Worm (Caenorhabditis elegans): ENCODE results near the gene trp-1.

Gene trp-1

DNA sequence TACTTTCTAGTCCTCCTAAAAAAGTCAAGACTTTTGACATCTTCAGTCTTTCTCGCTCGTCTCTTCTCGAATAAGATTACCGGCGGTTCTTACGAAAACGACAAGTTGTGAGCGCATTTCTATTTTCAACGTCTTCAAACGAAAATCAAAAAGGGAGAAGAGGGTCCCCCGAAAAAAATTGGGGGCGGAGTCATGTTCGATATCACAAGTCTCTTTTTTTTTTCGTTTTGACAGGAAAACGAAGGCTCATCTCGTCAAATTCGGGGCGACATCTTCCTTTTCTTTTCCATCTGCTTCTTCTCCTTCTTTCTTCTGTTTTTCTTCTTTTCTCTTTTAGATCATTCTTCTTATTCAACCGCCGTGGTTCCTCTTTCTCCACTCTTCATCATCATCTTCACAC is 1.0 kb upstream of the trp-1 start:
- no peak for TF ChIP-seq lin-13 (tag; optimal IDR thresholded peaks at IDR 0.05)
- TF ChIP-seq ces-1 (GFP tag; optimal IDR thresholded peaks at IDR 0.05) = peak; percentile 4
- TF ChIP-seq ceh-39 (tag; optimal IDR thresholded peaks at IDR 0.05) = no peak

DNA sequence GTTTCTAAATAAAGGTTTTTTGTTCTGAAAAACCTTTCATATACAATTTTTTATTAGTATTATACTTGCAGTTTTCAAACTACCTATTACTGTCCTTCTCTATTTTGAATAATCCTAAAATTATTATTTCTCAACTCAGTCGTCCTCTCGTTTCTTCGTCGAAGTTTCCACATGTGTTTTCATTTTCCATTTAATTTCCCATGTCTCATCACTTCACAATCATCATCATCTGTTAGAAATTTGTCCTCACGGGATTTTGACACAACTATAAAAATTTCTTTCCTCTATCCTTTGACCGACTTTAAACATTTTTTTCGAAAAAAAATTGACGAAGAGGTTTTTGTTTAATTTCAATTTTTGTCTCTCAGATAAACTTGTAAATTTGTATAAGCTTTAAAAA is 514 bp downstream of the trp-1 start:
- TF ChIP-seq blmp-1 (tag; optimal IDR thresholded peaks at IDR 0.05) (no peak), snpc-4 (tag; optimal IDR thresholded peaks at IDR 0.05) (no peak), bed-3 (GFP tag; optimal IDR thresholded peaks at IDR 0.05) (no peak), zip-8 (tag; optimal IDR thresholded peaks at IDR 0.05) (no peak), ham-2 (GFP tag; optimal IDR thresholded peaks at IDR 0.05) (no peak), nhr-237 (tag; optimal IDR thresholded peaks at IDR 0.05) (no peak), M03D4.4 (tag; optimal IDR thresholded peaks at IDR 0.05) (no peak), tbx-8 (GFP tag; optimal IDR thresholded peaks at IDR 0.05) (no peak), lin-13 (tag; optimal IDR thresholded peaks at IDR 0.05) (no peak), sptf-1 (tag; optimal IDR thresholded peaks at IDR 0.05) (no peak), ceh-39 (tag; optimal IDR thresholded peaks at IDR 0.05) (no peak), mab-5 (tag; optimal IDR thresholded peaks at IDR 0.05) (no peak), flh-1 (GFP tag; optimal IDR thresholded peaks at IDR 0.05) (no peak), unc-120 (tag; optimal IDR thresholded peaks at IDR 0.05; ENCODE audit: poor library complexity, severe bottlenecking) (no peak), ceh-83 (GFP tag; optimal IDR thresholded peaks at IDR 0.05) (no peak), nhr-2 (tag; optimal IDR thresholded peaks at IDR 0.05) (no peak)

DNA sequence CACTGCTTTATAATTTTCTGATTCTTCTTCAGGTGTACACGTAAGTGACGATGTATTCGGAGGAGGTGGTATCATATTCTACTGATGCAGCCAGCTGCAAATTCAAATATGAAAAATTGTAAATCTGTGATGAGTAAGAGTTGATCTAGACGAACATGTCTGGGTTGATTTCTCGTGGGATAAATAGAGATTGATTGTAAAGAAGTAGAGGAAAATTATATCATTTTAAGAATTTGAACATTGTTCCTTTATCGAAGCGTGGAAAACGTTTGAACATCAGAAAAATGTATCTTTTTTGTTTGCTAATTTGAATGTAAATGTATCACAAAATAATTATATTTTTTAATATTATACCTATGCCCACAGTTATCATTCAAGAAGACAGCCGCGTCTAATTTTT is 10.6 kb downstream of the trp-1 start, which contains the start of gene ZC21.6:
TSS of gene ZC21.6 (minus strand) at position 101 of the 400 bp plus-strand sequence.
- no peak for TF ChIP-seq nhr-28 (tag; optimal IDR thresholded peaks at IDR 0.05)
- no peak for TF ChIP-seq cnd-1 (tag; optimal IDR thresholded peaks at IDR 0.05)
- no peak for TF ChIP-seq flh-1 (GFP tag; optimal IDR thresholded peaks at IDR 0.05)
- no peak for TF ChIP-seq unc-120 (tag; optimal IDR thresholded peaks at IDR 0.05; ENCODE audit: poor library complexity, severe bottlenecking)
- TF ChIP-seq blmp-1 (tag; optimal IDR thresholded peaks at IDR 0.05) = no peak
- TF ChIP-seq drap-1 (GFP tag; optimal IDR thresholded peaks at IDR 0.05) = no peak
- no peak for TF ChIP-seq ham-2 (GFP tag; optimal IDR thresholded peaks at IDR 0.05)
- TF ChIP-seq pha-4 (tag; optimal IDR thresholded peaks at IDR 0.05) = no peak
- no peak for TF ChIP-seq mab-5 (tag; optimal IDR thresholded peaks at IDR 0.05)
- no peak for TF ChIP-seq nhr-12 (tag; optimal IDR thresholded peaks at IDR 0.05)
- no peak for TF ChIP-seq elt-3 (tag; optimal IDR thresholded peaks at IDR 0.05)

DNA sequence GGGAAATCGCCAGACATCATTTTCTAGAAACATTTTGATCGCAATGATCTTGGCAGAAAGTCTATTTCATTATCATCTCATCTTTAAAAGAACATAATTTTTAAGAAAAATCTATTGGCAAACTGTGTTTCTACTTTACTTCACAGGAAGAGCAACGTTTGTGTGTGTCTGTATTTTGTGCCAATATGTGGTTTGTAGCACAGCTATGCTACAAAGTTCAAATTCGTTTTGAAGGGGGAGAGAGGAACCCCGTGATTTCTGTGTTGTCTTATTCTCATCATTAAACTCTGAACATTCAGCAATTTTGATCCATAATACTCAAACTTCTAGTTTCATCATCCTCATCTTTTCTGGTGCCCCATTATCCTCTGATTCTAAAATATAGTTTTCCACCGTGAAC is 16.8 kb downstream of the trp-1 start:
- TF ChIP-seq nhr-28 (tag; optimal IDR thresholded peaks at IDR 0.05) (no peak), flh-1 (GFP tag; optimal IDR thresholded peaks at IDR 0.05) (no peak), zip-8 (tag; optimal IDR thresholded peaks at IDR 0.05) (no peak), hlh-1 (tag; optimal IDR thresholded peaks at IDR 0.05) (no peak), bed-3 (GFP tag; optimal IDR thresholded peaks at IDR 0.05) (no peak), ceh-39 (tag; optimal IDR thresholded peaks at IDR 0.05) (no peak), sem-2 (GFP tag; optimal IDR thresholded peaks at IDR 0.05) (no peak), unc-62 (GFP tag; optimal IDR thresholded peaks at IDR 0.05) (no peak), tbx-8 (GFP tag; optimal IDR thresholded peaks at IDR 0.05) (no peak), unc-120 (tag; optimal IDR thresholded peaks at IDR 0.05; ENCODE audit: poor library complexity, severe bottlenecking) (no peak)

DNA sequence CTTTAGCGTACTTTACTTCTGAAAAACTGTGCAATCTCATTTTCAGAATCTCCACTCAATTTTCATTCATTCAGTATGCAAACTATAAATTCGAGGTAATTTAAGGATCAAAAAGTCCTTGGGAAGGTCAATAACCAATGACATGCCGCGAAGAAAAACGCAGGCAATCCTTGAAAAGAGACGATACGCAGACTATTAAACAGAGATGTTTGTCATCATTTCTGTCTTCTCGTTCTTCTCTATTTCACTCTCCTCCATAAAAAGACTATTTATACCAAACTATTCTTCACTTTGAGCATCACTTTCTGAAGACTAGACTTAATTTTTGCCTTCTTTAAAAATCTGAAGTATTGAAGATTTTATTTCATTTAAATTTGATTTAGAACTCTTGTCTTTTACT is 17.2 kb downstream of the trp-1 start, which contains the start of gene C02D5.4:
TSS of gene C02D5.4 (plus strand) at position 41 of the 400 bp plus-strand sequence.
- no peak for TF ChIP-seq elt-3 (tag; optimal IDR thresholded peaks at IDR 0.05)
- TF ChIP-seq flh-1 (GFP tag; optimal IDR thresholded peaks at IDR 0.05) = no peak
- no peak for TF ChIP-seq nhr-237 (tag; optimal IDR thresholded peaks at IDR 0.05)
- TF ChIP-seq lin-32 (GFP tag; optimal IDR thresholded peaks at IDR 0.05) = no peak
- TF ChIP-seq elt-1 (tag; optimal IDR thresholded peaks at IDR 0.05; ENCODE audit: borderline replicate concordance, insufficient read depth) = no peak

DNA sequence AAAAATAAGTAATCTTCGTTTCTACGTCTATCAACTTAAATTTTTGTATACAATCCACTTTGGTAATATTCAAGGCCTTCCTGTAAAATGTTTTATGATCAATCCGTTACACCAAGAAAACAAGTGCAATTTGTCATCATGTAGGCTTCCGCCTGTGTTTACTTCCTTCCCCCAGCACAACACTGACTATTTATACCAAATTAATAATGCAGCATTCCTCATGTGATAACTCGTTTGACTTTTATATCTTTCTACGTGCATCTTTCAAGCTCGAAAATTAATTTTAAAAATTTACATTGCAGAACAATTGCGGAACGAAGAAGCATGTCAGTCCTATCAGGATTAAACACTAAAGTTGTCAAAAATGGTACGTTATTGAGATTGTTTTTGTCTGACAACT is 19.5 kb downstream of the trp-1 start, which contains the start of gene gsto-2:
TSS of gene gsto-2 (plus strand) at position 301 of the 400 bp plus-strand sequence.
- no peak for TF ChIP-seq mls-2 (tag; optimal IDR thresholded peaks at IDR 0.05)
- no peak for TF ChIP-seq flh-1 (GFP tag; optimal IDR thresholded peaks at IDR 0.05)
- no peak for TF ChIP-seq ztf-11 (tag; optimal IDR thresholded peaks at IDR 0.05)
- TF ChIP-seq ces-1 (GFP tag; optimal IDR thresholded peaks at IDR 0.05) = no peak
- no peak for TF ChIP-seq nhr-76 (tag; optimal IDR thresholded peaks at IDR 0.05)
- no peak for TF ChIP-seq unc-62 (GFP tag; optimal IDR thresholded peaks at IDR 0.05)
- no peak for TF ChIP-seq unc-39 (tag; optimal IDR thresholded peaks at IDR 0.05)
- no peak for TF ChIP-seq zip-8 (tag; optimal IDR thresholded peaks at IDR 0.05)

All from whole organism, mixed stage, embryonic.